Fruit fly (Drosophila melanogaster) whole organism, adult: Measurements from ENCODE around the gene CG6142.

Experiments
- CG33017 ChIP-seq: fragments of 200-800 bp; sonication (Bioruptor generic); optimal IDR thresholded peaks from 2 replicates; lab custom pipeline; 2018; ENCODE audit warnings: missing biosample characterization, mild to moderate bottlenecking, missing genetic modification characterization, moderate library complexity
- CG5204 ChIP-seq: fragments of 200-800 bp; sonication (Bioruptor generic); optimal IDR thresholded peaks from 2 replicates; lab custom pipeline; 2016; ENCODE audit warnings: missing biosample characterization, missing genetic modification characterization
- CG7045 ChIP-seq: fragments of 200-800 bp; sonication (Bioruptor generic); optimal IDR thresholded peaks from 2 replicates; lab custom pipeline; 2017; ENCODE audit warnings: missing biosample characterization, mild to moderate bottlenecking, missing genetic modification characterization
- Crg-1 ChIP-seq: fragments of 200-800 bp; sonication (Bioruptor generic); optimal IDR thresholded peaks from 2 replicates; lab custom pipeline; 2016; ENCODE audit warnings: missing biosample characterization, missing genetic modification characterization
- cnc ChIP-seq, 2 experiments: fragments of >200 bp; optimal IDR thresholded peaks; 2 replicates each; lab custom pipeline; 2017
- kay ChIP-seq: fragments of 200-800 bp; sonication (Bioruptor generic); peaks from one replicate; lab custom pipeline; 2016; ENCODE audit warnings: missing biosample characterization, missing genetic modification characterization, borderline replicate concordance

DNA sequence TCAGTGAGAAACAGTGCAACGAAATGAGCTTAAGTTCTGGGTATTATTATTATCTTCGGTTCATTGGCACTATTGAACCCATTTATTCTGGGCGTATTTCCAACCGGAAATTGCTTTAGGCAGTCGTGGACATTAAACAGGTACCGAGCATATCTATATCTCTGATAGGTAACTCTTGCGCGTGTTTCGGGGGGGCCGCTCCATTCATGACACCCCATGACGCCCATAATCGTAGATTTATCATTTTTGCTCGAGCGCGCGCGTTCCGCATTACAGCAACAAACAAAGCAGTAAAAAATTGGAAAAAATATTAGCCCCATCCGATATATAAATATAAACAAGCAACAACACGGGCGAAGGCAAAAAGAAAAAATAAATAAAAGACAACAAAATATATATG, 24.5 kb upstream of the CG6142 start:
- TF ChIP-seq kay (no peak), CG5204 (GFP tag; lab: Kevin White, UChicago) (no peak), Crg-1 (GFP tag; lab: Kevin White, UChicago) (no peak), cnc (optimal IDR thresholded peaks at IDR 0.05; lab: Kevin White, UChicago) (no peak), CG7045 (GFP tag; lab: Kevin White, UChicago) (no peak), CG33017 (tag; lab: Kevin White, UChicago) (no peak)
